Worm (Caenorhabditis elegans): ENCODE results near the gene npax-1.

ce11 chrII:7348063-7348462 is 16.9 kb upstream of the npax-1 start:
- TF ChIP-seq med-1 (GFP tag; optimal IDR thresholded peaks at IDR 0.05; ENCODE audit: insufficient read depth): no peak
- TF ChIP-seq ref-1 (GFP tag; conservative IDR thresholded peaks at IDR 0.05): no peak
- TF ChIP-seq cog-1 (tag; optimal IDR thresholded peaks at IDR 0.05): no peak
- no peak for TF ChIP-seq klf-2 (GFP tag; conservative IDR thresholded peaks at IDR 0.05)
- TF ChIP-seq flt-1 (GFP tag; IDR thresholded peaks at IDR 0.05): no peak
- TF ChIP-seq tab-1 (GFP tag; IDR thresholded peaks at IDR 0.05): no peak
